Worm (Caenorhabditis elegans) whole organism, mixed stage, embryonic: Measurements from ENCODE around the gene sri-61.

Source experiments
- ceh-43 ChIP-seq: fragments of 200-800 bp; sonication (Bioruptor generic); optimal IDR thresholded peaks from 2 replicates; lab custom pipeline; 2018; ENCODE audit warnings: mild to moderate bottlenecking, missing genetic modification characterization, moderate library complexity, missing compliant biosample characterization
- elt-1 ChIP-seq: sonication (generic microtip); optimal IDR thresholded peaks from 2 replicates; lab custom pipeline; 2017; ENCODE audit warnings: missing genetic modification characterization, mild to moderate bottlenecking, missing compliant biosample characterization, antibody characterized with exemption, moderate library complexity, borderline replicate concordance; ENCODE audit not compliant: insufficient read depth
- lin-13 ChIP-seq: fragments of 150-350 bp; optimal IDR thresholded peaks from 2 replicates; lab custom pipeline; 2014; ENCODE audit warnings: missing biosample characterization, missing genetic modification characterization
- mep-1 ChIP-seq: fragments of 150-350 bp; optimal IDR thresholded peaks from 2 replicates; lab custom pipeline; 2017; ENCODE audit warnings: missing biosample characterization, missing genetic modification reagents, missing genetic modification characterization, inconsistent platforms
- nhr-12 ChIP-seq: fragments of 150-350 bp; optimal IDR thresholded peaks from 2 replicates; lab custom pipeline; 2014; ENCODE audit warnings: missing biosample characterization, missing genetic modification characterization
- nhr-28 ChIP-seq: fragments of 150-350 bp; optimal IDR thresholded peaks from 2 replicates; lab custom pipeline; 2014; ENCODE audit warnings: missing biosample characterization, missing genetic modification characterization
- nhr-76 ChIP-seq: sonication (generic microtip); optimal IDR thresholded peaks from 2 replicates; lab custom pipeline; 2017; ENCODE audit warnings: missing biosample characterization, missing genetic modification characterization
- pha-4 ChIP-seq: fragments of 150-350 bp; optimal IDR thresholded peaks from 2 replicates; lab custom pipeline; 2018; ENCODE audit warnings: missing biosample characterization, missing genetic modification reagents, missing genetic modification characterization
- snpc-4 ChIP-seq: fragments of 150-350 bp; optimal IDR thresholded peaks from 2 replicates; lab custom pipeline; 2014; ENCODE audit warnings: missing biosample characterization, missing genetic modification characterization
- unc-120 ChIP-seq: sonication (generic microtip); optimal IDR thresholded peaks from 2 replicates; lab custom pipeline; 2017; ENCODE audit warnings: missing genetic modification characterization, missing compliant biosample characterization; ENCODE audit not compliant: poor library complexity, severe bottlenecking
- unc-62 ChIP-seq: fragments of 150-350 bp; optimal IDR thresholded peaks from 2 replicates; lab custom pipeline; 2014; ENCODE audit warnings: missing biosample characterization, missing genetic modification reagents, missing genetic modification characterization

ce11 chrII:2721992-2722391 lies 21.9 kb upstream of the sri-61 start:
- TF ChIP-seq snpc-4 (no peak), unc-120 (no peak), pha-4 (tag; lab: Kevin White, UChicago) (no peak), elt-1 (no peak), nhr-12 (tag; lab: Kevin White, UChicago) (no peak), ceh-43 (GFP tag; lab: Kevin White, UChicago) (no peak), nhr-28 (tag; lab: Kevin White, UChicago) (no peak), mep-1 (tag; lab: Kevin White, UChicago) (no peak), nhr-76 (tag; lab: Kevin White, UChicago) (no peak), lin-13 (tag; lab: Kevin White, UChicago) (no peak), unc-62 (GFP tag; lab: Kevin White, UChicago) (no peak)
